Fruit fly (Drosophila melanogaster) whole organism, embryonic: ENCODE results near the gene cindr.
A peak's percentile ranks its signal among the peaks of the same experiment; 100 is the strongest.

ENCODE experiments used
- CG10147 ChIP-seq: fragments of 200-800 bp; sonication (Bioruptor generic); optimal IDR thresholded peaks from 2 replicates; lab custom pipeline; 2019; ENCODE audit warnings: missing biosample characterization, mild to moderate bottlenecking, missing genetic modification characterization, moderate library complexity
- CG10321 ChIP-seq: fragments of 200-800 bp; sonication (Bioruptor generic); IDR thresholded peaks from 2 replicates; pipeline ENCODE4 v1.3.6; 2022; ENCODE audit warnings: missing biosample characterization, missing genetic modification characterization
- CG12071 ChIP-seq: fragments of 200-800 bp; sonication (Bioruptor generic); optimal IDR thresholded peaks from 3 replicates; lab custom pipeline; 2018; ENCODE audit warnings: missing biosample characterization, mild to moderate bottlenecking, missing genetic modification characterization
- CG13894 ChIP-seq: fragments of 200-800 bp; sonication (Bioruptor generic); optimal IDR thresholded peaks from 3 replicates; lab custom pipeline; 2018; ENCODE audit warnings: missing biosample characterization, mild to moderate bottlenecking, missing genetic modification characterization, moderate library complexity
- CG15011 ChIP-seq: fragments of 200-800 bp; sonication (Bioruptor generic); optimal IDR thresholded peaks from 3 replicates; lab custom pipeline; 2018; ENCODE audit warnings: missing biosample characterization, mild to moderate bottlenecking, missing genetic modification characterization
- CG15514 ChIP-seq: fragments of 200-800 bp; sonication (Bioruptor generic); optimal IDR thresholded peaks from 3 replicates; lab custom pipeline; 2017; ENCODE audit warnings: missing biosample characterization, missing genetic modification characterization, mild to moderate bottlenecking, moderate library complexity, missing genetic modification reagents
- CG18619 ChIP-seq: fragments of 200-800 bp; sonication (Bioruptor generic); optimal IDR thresholded peaks from 3 replicates; lab custom pipeline; 2017; ENCODE audit warnings: missing biosample characterization, mild to moderate bottlenecking, missing genetic modification characterization
- CG2129 ChIP-seq: fragments of 200-800 bp; sonication (Bioruptor generic); IDR thresholded peaks from 2 replicates; pipeline ENCODE4 v1.3.6; 2022; ENCODE audit warnings: missing biosample characterization, missing genetic modification characterization; ENCODE audit not compliant: partially characterized antibody
- CG32532 ChIP-seq: fragments of 200-800 bp; sonication (Bioruptor generic); IDR thresholded peaks from 2 replicates; pipeline ENCODE4 v1.3.6; 2022; ENCODE audit warnings: missing biosample characterization, missing genetic modification characterization
- CG7963 ChIP-seq: fragments of 200-800 bp; sonication (Bioruptor generic); IDR thresholded peaks from 3 replicates; pipeline ENCODE4 v1.3.6; 2022; ENCODE audit warnings: missing biosample characterization, missing genetic modification characterization; ENCODE audit not compliant: partially characterized antibody
- CG9876 ChIP-seq: fragments of 200-800 bp; sonication (Bioruptor generic); optimal IDR thresholded peaks from 2 replicates; lab custom pipeline; 2016; ENCODE audit warnings: missing biosample characterization, missing genetic modification characterization
- D19A ChIP-seq: fragments of 200-800 bp; optimal IDR thresholded peaks from 3 replicates; lab custom pipeline; 2019; ENCODE audit warnings: missing biosample characterization, mild to moderate bottlenecking, missing genetic modification characterization, moderate library complexity
- Dip2 ChIP-seq: fragments of 200-800 bp; sonication (Bioruptor generic); IDR thresholded peaks from 2 replicates; pipeline ENCODE4 v1.3.6; 2022; ENCODE audit warnings: missing biosample characterization, missing genetic modification characterization
- H15 ChIP-seq: fragments of 200-800 bp; sonication (Bioruptor generic); IDR thresholded peaks from 3 replicates; pipeline ENCODE4 v1.3.6; 2022; ENCODE audit warnings: missing biosample characterization, missing genetic modification characterization
- Jarid2 ChIP-seq: fragments of 200-800 bp; sonication (Bioruptor generic); optimal IDR thresholded peaks from 3 replicates; lab custom pipeline; 2017; ENCODE audit warnings: mild to moderate bottlenecking, missing biosample characterization, missing genetic modification reagents, missing genetic modification characterization
- Max ChIP-seq: fragments of 200-800 bp; sonication (Bioruptor generic); optimal IDR thresholded peaks from 2 replicates; lab custom pipeline; 2016; ENCODE audit warnings: missing biosample characterization, mild to moderate bottlenecking, missing genetic modification characterization
- NC2α ChIP-seq: fragments of 200-800 bp; sonication (Bioruptor generic); optimal IDR thresholded peaks from 2 replicates; lab custom pipeline; 2016; ENCODE audit warnings: missing biosample characterization, missing genetic modification characterization
- Oli ChIP-seq: fragments of 200-800 bp; sonication (Bioruptor generic); optimal IDR thresholded peaks from 2 replicates; lab custom pipeline; 2018; ENCODE audit warnings: missing biosample characterization, mild to moderate bottlenecking, missing genetic modification characterization, moderate library complexity
- Opbp ChIP-seq: fragments of 200-800 bp; sonication (Bioruptor generic); IDR thresholded peaks from 3 replicates; pipeline ENCODE4 v1.3.6; 2022; ENCODE audit warnings: missing biosample characterization, missing genetic modification characterization; ENCODE audit not compliant: partially characterized antibody
- Pdp1 ChIP-seq, 2 experiments: fragments of 200-800 bp; sonication (Bioruptor generic); optimal IDR thresholded peaks; 3 replicates each; lab custom pipeline; 2016; ENCODE audit warnings: missing biosample characterization in 2 of 2, missing genetic modification characterization in 2 of 2, mild to moderate bottlenecking in 1 of 2, moderate library complexity in 1 of 2
- Side ChIP-seq: fragments of 200-800 bp; sonication (Bioruptor generic); optimal IDR thresholded peaks from 2 replicates; lab custom pipeline; 2016; ENCODE audit warnings: missing biosample characterization, missing genetic modification characterization
- Six4 ChIP-seq: fragments of 200-800 bp; sonication (Bioruptor generic); optimal IDR thresholded peaks from 2 replicates; lab custom pipeline; 2016; ENCODE audit warnings: missing biosample characterization, missing genetic modification characterization
- Stat92E ChIP-seq, 3 experiments: fragments of >200 bp in 2 of 3; fragments of 200-800 bp in 1 of 3; sonication (Bioruptor generic) in 1 of 3; optimal IDR thresholded peaks; 2 replicates each; lab custom pipeline; 2017 to 2019; ENCODE audit warnings: missing biosample characterization in 3 of 3, missing genetic modification characterization in 3 of 3, mild to moderate bottlenecking in 1 of 3, moderate library complexity in 1 of 3
- Trl ChIP-seq, 3 experiments: fragments of >200 bp in 2 of 3; fragments of 200-800 bp in 1 of 3; sonication (Bioruptor generic) in 1 of 3; optimal IDR thresholded peaks; 2 replicates in 1 of 3; 3 replicates in 2 of 3; lab custom pipeline; 2016 to 2017; ENCODE audit warnings: missing biosample characterization in 1 of 3, missing genetic modification characterization in 1 of 3
- Xrp1 ChIP-seq: fragments of 200-800 bp; sonication (Bioruptor generic); IDR thresholded peaks from 2 replicates; pipeline ENCODE4 v1.3.6; 2022; ENCODE audit warnings: missing biosample characterization, missing genetic modification characterization
- al ChIP-seq: fragments of 200-800 bp; sonication (Bioruptor generic); IDR thresholded peaks from 2 replicates; pipeline ENCODE4 v1.3.6; 2022; ENCODE audit warnings: missing biosample characterization, missing genetic modification characterization
- amos ChIP-seq: fragments of 200-800 bp; sonication (Bioruptor generic); IDR thresholded peaks from 2 replicates; pipeline ENCODE4 v1.3.6; 2022; ENCODE audit warnings: missing biosample characterization, missing genetic modification characterization; ENCODE audit not compliant: partially characterized antibody
- ato ChIP-seq: fragments of 200-800 bp; sonication (Bioruptor generic); IDR thresholded peaks from 2 replicates; pipeline ENCODE4 v1.3.6; 2022; ENCODE audit warnings: missing biosample characterization, missing genetic modification characterization; ENCODE audit not compliant: partially characterized antibody
- bbx ChIP-seq: fragments of 200-800 bp; sonication (Bioruptor generic); IDR thresholded peaks from 2 replicates; pipeline ENCODE4 v1.3.6; 2022; ENCODE audit warnings: missing biosample characterization, missing genetic modification characterization; ENCODE audit not compliant: partially characterized antibody
- bowl ChIP-seq: fragments of 200-800 bp; sonication (Bioruptor generic); IDR thresholded peaks from 2 replicates; pipeline ENCODE4 v1.3.6; 2022; ENCODE audit warnings: missing biosample characterization, missing genetic modification characterization
- cad ChIP-seq: fragments of >200 bp; optimal IDR thresholded peaks from 2 replicates; lab custom pipeline; 2017; ENCODE audit warnings: missing biosample characterization, missing genetic modification characterization
- crol ChIP-seq: fragments of 200-800 bp; sonication (Bioruptor generic); IDR thresholded peaks from 2 replicates; pipeline ENCODE4 v1.3.6; 2022; ENCODE audit warnings: missing biosample characterization, missing genetic modification characterization
- dimm ChIP-seq: fragments of 200-800 bp; sonication (Bioruptor generic); IDR thresholded peaks from 2 replicates; pipeline ENCODE4 v1.3.6; 2022; ENCODE audit warnings: missing biosample characterization, missing genetic modification characterization
- dpn ChIP-seq, 2 experiments: fragments of 200-800 bp; sonication (Bioruptor generic); optimal IDR thresholded peaks; 3 replicates each; lab custom pipeline; 2016; ENCODE audit warnings: missing biosample characterization in 2 of 2, missing genetic modification characterization in 2 of 2
- en ChIP-seq: fragments of 200-800 bp; sonication (Bioruptor generic); optimal IDR thresholded peaks from 2 replicates; lab custom pipeline; 2016; ENCODE audit warnings: missing biosample characterization, missing genetic modification characterization
- esg ChIP-seq: fragments of 200-800 bp; sonication (Bioruptor generic); conservative IDR thresholded peaks from 2 replicates; pipeline ENCODE4 v1.3.6; 2022; ENCODE audit warnings: missing biosample characterization, missing genetic modification characterization
- fd102C ChIP-seq: fragments of 200-800 bp; sonication (Bioruptor generic); optimal IDR thresholded peaks from 2 replicates; lab custom pipeline; 2018; ENCODE audit warnings: missing biosample characterization, mild to moderate bottlenecking, missing genetic modification characterization, moderate library complexity
- fru ChIP-seq: fragments of >200 bp; optimal IDR thresholded peaks from 2 replicates; lab custom pipeline; 2017
- gsb ChIP-seq: fragments of 200-800 bp; sonication (Bioruptor generic); IDR thresholded peaks from 2 replicates; pipeline ENCODE4 v1.3.6; 2022; ENCODE audit warnings: missing biosample characterization, missing genetic modification characterization
- jigr1 ChIP-seq: fragments of 200-800 bp; sonication (Bioruptor generic); IDR thresholded peaks from 3 replicates; pipeline ENCODE4 v1.3.6; 2022; ENCODE audit warnings: missing biosample characterization, missing genetic modification characterization
- mirr ChIP-seq: fragments of 200-800 bp; sonication (Bioruptor generic); optimal IDR thresholded peaks from 3 replicates; lab custom pipeline; 2018; ENCODE audit warnings: missing biosample characterization, mild to moderate bottlenecking, missing genetic modification characterization
- p53 ChIP-seq: fragments of 200-800 bp; sonication (Bioruptor generic); optimal IDR thresholded peaks from 2 replicates; lab custom pipeline; 2016; ENCODE audit warnings: missing biosample characterization, missing genetic modification characterization
- phol ChIP-seq: fragments of 200-800 bp; sonication (Bioruptor generic); optimal IDR thresholded peaks from 3 replicates; lab custom pipeline; 2018; ENCODE audit warnings: missing biosample characterization, mild to moderate bottlenecking, missing genetic modification characterization, moderate library complexity
- salm ChIP-seq: fragments of 200-800 bp; sonication (Bioruptor generic); optimal IDR thresholded peaks from 2 replicates; lab custom pipeline; 2018; ENCODE audit warnings: missing biosample characterization, mild to moderate bottlenecking, missing genetic modification characterization
- schlank ChIP-seq: fragments of 200-800 bp; sonication (Bioruptor generic); optimal IDR thresholded peaks from 2 replicates; lab custom pipeline; 2018; ENCODE audit warnings: missing biosample characterization, mild to moderate bottlenecking, missing genetic modification characterization
- sd ChIP-seq: fragments of 200-800 bp; sonication (Bioruptor generic); optimal IDR thresholded peaks from 3 replicates; lab custom pipeline; 2018; ENCODE audit warnings: missing biosample characterization, mild to moderate bottlenecking, missing genetic modification characterization, moderate library complexity
- slbo ChIP-seq: fragments of 200-800 bp; sonication (Bioruptor generic); IDR thresholded peaks from 2 replicates; pipeline ENCODE4 v1.3.6; 2022; ENCODE audit warnings: missing biosample characterization, missing genetic modification characterization
- twi ChIP-seq: fragments of 200-800 bp; optimal IDR thresholded peaks from 2 replicates; lab custom pipeline; 2019; ENCODE audit warnings: missing biosample characterization, mild to moderate bottlenecking, missing genetic modification characterization, moderate library complexity
- vnd ChIP-seq: fragments of 200-800 bp; sonication (Bioruptor generic); IDR thresholded peaks from 3 replicates; pipeline ENCODE4 v1.3.6; 2022; ENCODE audit warnings: missing biosample characterization, missing genetic modification characterization; ENCODE audit not compliant: partially characterized antibody
- wor ChIP-seq: fragments of 200-800 bp; sonication (Bioruptor generic); IDR thresholded peaks from 2 replicates; pipeline ENCODE4 v1.3.6; 2022; ENCODE audit warnings: missing biosample characterization, missing genetic modification characterization
- z ChIP-seq: fragments of 200-800 bp; sonication (Bioruptor generic); IDR thresholded peaks from 3 replicates; pipeline ENCODE4 v1.3.6; 2022; ENCODE audit warnings: missing biosample characterization, missing genetic modification characterization

Gene cindr

DNA sequence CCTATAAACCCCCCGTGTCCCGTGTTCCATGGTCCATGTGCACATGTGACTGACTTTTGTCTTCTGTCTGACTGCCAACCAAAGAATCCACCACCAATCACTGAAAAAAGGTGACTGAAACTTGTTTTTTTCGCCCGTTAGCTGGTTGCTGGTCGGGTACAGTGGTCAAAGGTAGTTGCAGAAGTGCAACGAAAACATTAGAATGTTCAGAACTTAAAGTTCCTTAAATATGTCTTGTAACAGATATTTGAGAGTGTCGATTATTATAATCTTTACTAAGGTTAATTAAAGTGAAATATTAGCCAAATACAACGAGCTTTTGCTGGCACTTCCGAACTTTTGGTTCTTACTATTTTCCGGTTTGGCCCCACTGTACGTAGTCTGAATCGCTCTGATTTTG lies 47.3 kb upstream of the cindr start (continued):
- TF ChIP-seq H15 (GFP tag; lab: Robert Waterston, UW) (no peak), salm (tag; lab: Kevin White, UChicago) (no peak), z (GFP tag; lab: Robert Waterston, UW) (no peak), CG32532 (GFP tag; lab: Robert Waterston, UW) (no peak), dimm (GFP tag; lab: Robert Waterston, UW) (no peak), Pdp1 (GFP tag; optimal IDR thresholded peaks at IDR 0.05; lab: Kevin White, UChicago) (peak; percentile 29 to 54), Trl (optimal IDR thresholded peaks at IDR 0.05; lab: Kevin White, UChicago) (no peak), Trl (GFP tag; optimal IDR thresholded peaks at IDR 0.05; lab: Kevin White, UChicago) (peak; percentile 4), CG18619 (GFP tag; lab: Kevin White, UChicago) (no peak), Six4 (GFP tag; lab: Kevin White, UChicago) (peak; percentile 36), wor (GFP tag; lab: Robert Waterston, UW) (no peak), CG10321 (GFP tag; lab: Robert Waterston, UW) (no peak), fd102C (GFP tag; lab: Kevin White, UChicago) (no peak), bowl (no peak), Dip2 (GFP tag; lab: Robert Waterston, UW) (no peak), sd (tag; lab: Kevin White, UChicago) (no peak), mirr (no peak), vnd (GFP tag; lab: Robert Waterston, UW) (no peak), ato (GFP tag; lab: Robert Waterston, UW) (no peak), al (GFP tag; lab: Robert Waterston, UW) (no peak), p53 (GFP tag; lab: Kevin White, UChicago) (no peak), esg (GFP tag; lab: Robert Waterston, UW) (peak; percentile 39; the same call in 1 of the 2 replicates), schlank (tag; lab: Kevin White, UChicago) (no peak), en (GFP tag; lab: Kevin White, UChicago) (peak; percentile 16), dpn (GFP tag; optimal IDR thresholded peaks at IDR 0.05; lab: Kevin White, UChicago) (peak; percentile 19 to 27), twi (tag; lab: Kevin White, UChicago) (peak; percentile 15), CG2129 (no peak), NC2α (GFP tag; lab: Kevin White, UChicago) (no peak), CG9876 (GFP tag; lab: Kevin White, UChicago) (no peak), Jarid2 (GFP tag; lab: Kevin White, UChicago) (no peak), D19A (tag; lab: Kevin White, UChicago) (peak; percentile 61), bbx (GFP tag; lab: Robert Waterston, UW) (no peak), amos (GFP tag; lab: Robert Waterston, UW) (no peak), CG7963 (no peak), phol (tag; lab: Kevin White, UChicago) (peak; percentile 72), cad (no peak), Side (GFP tag; lab: Kevin White, UChicago) (peak; percentile 25), crol (GFP tag; lab: Robert Waterston, UW) (no peak), CG15514 (GFP tag; lab: Kevin White, UChicago) (no peak), CG12071 (GFP tag; lab: Kevin White, UChicago) (no peak), gsb (GFP tag; lab: Robert Waterston, UW) (no peak), fru (no peak), CG10147 (GFP tag; lab: Kevin White, UChicago) (no peak), Opbp (no peak), Stat92E (GFP tag; optimal IDR thresholded peaks at IDR 0.05; lab: Kevin White, UChicago) (no peak), Oli (peak; percentile 50), jigr1 (GFP tag; lab: Robert Waterston, UW) (no peak), Xrp1 (peak; percentile 81), CG15011 (GFP tag; lab: Kevin White, UChicago) (no peak), Max (GFP tag; lab: Kevin White, UChicago) (peak; percentile 27), CG13894 (tag; lab: Kevin White, UChicago) (no peak), slbo (GFP tag; lab: Robert Waterston, UW) (peak; percentile 7; the same call in 1 of the 2 replicates)
